Worm (Caenorhabditis elegans) whole organism, young adult: ENCODE measurements around the gene R10E4.9.

ENCODE experiments used
- C06A6.2 ChIP-seq: fragments of 200-800 bp; sonication (Bioruptor generic); conservative IDR thresholded peaks from 2 replicates; pipeline ENCODE4 v1.3.6; 2022; ENCODE audit warnings: missing genetic modification characterization, missing compliant biosample characterization
- F22D6.2 ChIP-seq: sonication (generic microtip); optimal IDR thresholded peaks from 2 replicates; lab custom pipeline; 2016; ENCODE audit warnings: mild to moderate bottlenecking, missing genetic modification characterization, missing compliant biosample characterization
- K12H6.12 ChIP-seq: fragments of 200-800 bp; sonication (Bioruptor generic); optimal IDR thresholded peaks from 2 replicates; lab custom pipeline; 2018; ENCODE audit warnings: mild to moderate bottlenecking, missing genetic modification characterization, missing compliant biosample characterization
- Y56A3A.18 ChIP-seq: fragments of 200-800 bp; sonication (Bioruptor generic); IDR thresholded peaks from 2 replicates; pipeline ENCODE4 v1.3.6; 2022; ENCODE audit warnings: missing genetic modification reagents, missing genetic modification characterization, missing compliant biosample characterization
- Y95B8A.8 ChIP-seq: fragments of 200-800 bp; sonication (Bioruptor generic); IDR thresholded peaks from 2 replicates; pipeline ENCODE4 v1.3.6; 2022; ENCODE audit warnings: missing genetic modification reagents, missing genetic modification characterization, missing compliant biosample characterization
- aptf-2 ChIP-seq: fragments of 200-800 bp; sonication (Bioruptor generic); conservative IDR thresholded peaks from 2 replicates; pipeline ENCODE4 v1.3.6; 2022; ENCODE audit warnings: missing genetic modification reagents, missing genetic modification characterization, missing compliant biosample characterization
- attf-6 ChIP-seq: fragments of 200-800 bp; sonication (Bioruptor generic); IDR thresholded peaks from 2 replicates; pipeline ENCODE4 v1.3.6; 2022; ENCODE audit warnings: missing genetic modification reagents, missing genetic modification characterization, missing compliant biosample characterization
- dox-1 ChIP-seq: fragments of 200-800 bp; sonication (Bioruptor generic); IDR thresholded peaks from 2 replicates; pipeline ENCODE4 v1.3.6; 2022; ENCODE audit warnings: missing genetic modification reagents, missing genetic modification characterization, missing compliant biosample characterization
- fkh-3 ChIP-seq: sonication (generic microtip); optimal IDR thresholded peaks from 2 replicates; lab custom pipeline; 2016; ENCODE audit warnings: mild to moderate bottlenecking, missing genetic modification characterization, missing compliant biosample characterization
- gei-17 ChIP-seq: fragments of 200-800 bp; sonication (Bioruptor generic); optimal IDR thresholded peaks from 2 replicates; lab custom pipeline; 2018; ENCODE audit warnings: mild to moderate bottlenecking, missing genetic modification characterization, missing compliant biosample characterization
- hlh-12 ChIP-seq: sonication (generic microtip); optimal IDR thresholded peaks from 2 replicates; lab custom pipeline; 2016; ENCODE audit warnings: missing genetic modification characterization, missing compliant biosample characterization
- hmg-1.2 ChIP-seq: fragments of 200-800 bp; sonication (Bioruptor generic); IDR thresholded peaks from 2 replicates; pipeline ENCODE4 v1.3.6; 2022; ENCODE audit warnings: missing genetic modification reagents, missing genetic modification characterization, missing compliant biosample characterization
- lag-1 ChIP-seq: fragments of 200-800 bp; sonication (Bioruptor generic); IDR thresholded peaks from 2 replicates; pipeline ENCODE4 v1.3.6; 2022; ENCODE audit warnings: missing genetic modification reagents, missing genetic modification characterization, missing compliant biosample characterization
- lin-26 ChIP-seq: fragments of 200-800 bp; sonication (Bioruptor generic); IDR thresholded peaks from 2 replicates; pipeline ENCODE4 v1.3.6; 2022; ENCODE audit warnings: missing genetic modification reagents, missing genetic modification characterization, missing compliant biosample characterization
- lir-1 ChIP-seq: fragments of 200-800 bp; sonication (Bioruptor generic); conservative IDR thresholded peaks from 2 replicates; pipeline ENCODE4 v1.3.6; 2022; ENCODE audit warnings: missing genetic modification reagents, missing genetic modification characterization, missing compliant biosample characterization
- lsy-27 ChIP-seq: sonication (generic microtip); optimal IDR thresholded peaks from 2 replicates; lab custom pipeline; 2017; ENCODE audit warnings: missing genetic modification characterization, mild to moderate bottlenecking, missing compliant biosample characterization, antibody characterized with exemption, missing genotype, borderline replicate concordance; ENCODE audit not compliant: insufficient read depth
- rec-8 ChIP-seq, 2 experiments: sonication (generic microtip); optimal IDR thresholded peaks; 2 replicates each; lab custom pipeline; 2016; ENCODE audit warnings: mild to moderate bottlenecking in 2 of 2, missing genetic modification characterization in 2 of 2, missing genetic modification reagents in 2 of 2, missing genotype in 2 of 2, missing biosample characterization in 1 of 2, missing compliant biosample characterization in 1 of 2, moderate library complexity in 1 of 2
- somi-1 ChIP-seq: fragments of 200-800 bp; sonication (Bioruptor generic); optimal IDR thresholded peaks from 2 replicates; lab custom pipeline; 2018; ENCODE audit warnings: mild to moderate bottlenecking, missing genetic modification characterization, missing compliant biosample characterization
- tbx-9 ChIP-seq: sonication (generic microtip); optimal IDR thresholded peaks from 2 replicates; lab custom pipeline; 2016; ENCODE audit warnings: borderline replicate concordance, missing genetic modification characterization, inconsistent platforms, missing compliant biosample characterization
- tlf-1 ChIP-seq: fragments of 200-800 bp; sonication (Bioruptor generic); optimal IDR thresholded peaks from 2 replicates; lab custom pipeline; 2018; ENCODE audit warnings: mild to moderate bottlenecking, missing genetic modification characterization, missing compliant biosample characterization
- zfh-2 ChIP-seq: fragments of 200-800 bp; sonication (Bioruptor generic); conservative IDR thresholded peaks from 2 replicates; pipeline ENCODE4 v1.3.6; 2022; ENCODE audit warnings: missing genetic modification reagents, missing genetic modification characterization, missing compliant biosample characterization
- ztf-6 ChIP-seq: fragments of 200-800 bp; sonication (Bioruptor generic); IDR thresholded peaks from 2 replicates; pipeline ENCODE4 v1.3.6; 2022; ENCODE audit warnings: missing genetic modification reagents, missing genetic modification characterization, missing compliant biosample characterization

R10E4.9 gene

DNA sequence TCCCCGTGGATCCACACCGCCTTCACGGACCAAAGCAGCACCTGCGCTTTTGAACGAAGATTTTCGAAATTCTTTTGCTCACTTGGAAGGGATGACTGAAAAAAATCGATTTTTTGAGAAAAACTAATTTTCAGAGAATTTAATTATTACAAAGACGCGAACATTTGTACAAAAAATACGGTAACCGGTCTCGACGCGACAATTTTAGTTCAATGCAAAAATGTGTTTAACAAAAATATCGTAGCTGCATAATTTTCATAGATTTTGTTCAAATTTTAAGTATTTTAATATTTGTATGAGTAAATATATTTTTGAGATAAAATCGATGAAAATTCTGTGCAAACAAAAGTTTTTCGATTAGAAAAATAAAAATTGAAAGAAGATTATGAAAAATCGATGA is 39.1 kb downstream of the R10E4.9 start, which contains the start of gene T08A11.1:
T08A11.1 (minus strand) TSS at position 101 of the 400 bp plus-strand sequence.
- TF ChIP-seq attf-6 (GFP tag; lab: Robert Waterston, UW) (no peak), aptf-2 (GFP tag; lab: Robert Waterston, UW) (no peak), lin-26 (GFP tag; lab: Robert Waterston, UW) (no peak), lag-1 (GFP tag; lab: Robert Waterston, UW) (no peak), tbx-9 (no peak), fkh-3 (tag; lab: Kevin White, UChicago) (no peak), F22D6.2 (no peak), Y56A3A.18 (GFP tag; lab: Robert Waterston, UW) (no peak), K12H6.12 (tag; lab: Kevin White, UChicago) (no peak), tlf-1 (GFP tag; lab: Kevin White, UChicago) (no peak), lsy-27 (no peak), somi-1 (no peak), lir-1 (GFP tag; lab: Robert Waterston, UW) (no peak), rec-8 (tag; optimal IDR thresholded peaks at IDR 0.05; lab: Kevin White, UChicago) (no peak), Y95B8A.8 (no peak), ztf-6 (GFP tag; lab: Robert Waterston, UW) (no peak), dox-1 (no peak)

DNA sequence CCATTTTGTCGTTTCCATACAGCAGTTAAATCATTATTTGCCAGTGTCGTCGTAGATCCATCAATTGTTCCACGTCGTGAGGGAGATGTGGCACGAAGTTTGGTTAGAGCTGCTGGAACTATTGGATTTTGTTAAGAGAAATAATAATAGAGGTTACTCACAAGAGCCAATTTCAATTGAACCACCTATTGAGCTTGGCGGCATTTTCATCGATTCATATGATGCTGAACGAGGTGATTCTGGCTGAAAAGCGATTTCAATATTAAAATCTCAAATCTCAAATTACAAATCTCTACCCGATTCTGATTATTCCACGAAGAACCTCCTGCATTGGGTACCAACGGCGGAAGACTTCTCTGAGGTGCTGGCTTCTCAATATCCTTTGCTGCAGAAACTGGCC is 44.3 kb downstream of the R10E4.9 start:
- TF ChIP-seq C06A6.2 (GFP tag; lab: Robert Waterston, UW) (no peak), gei-17 (GFP tag; lab: Kevin White, UChicago) (no peak), hmg-1.2 (GFP tag; lab: Robert Waterston, UW) (no peak), lsy-27 (no peak), hlh-12 (tag; lab: Kevin White, UChicago) (no peak), zfh-2 (no peak)
